Worm (Caenorhabditis elegans) whole organism, L4 larva: ENCODE data around the gene let-418.

ENCODE experiments used
- F10B5.3 ChIP-seq: sonication (generic microtip); optimal IDR thresholded peaks from 2 replicates; lab custom pipeline; 2016; ENCODE audit warnings: mild to moderate bottlenecking, missing genetic modification characterization, missing compliant biosample characterization
- F37D6.2 ChIP-seq: sonication (generic microtip); optimal IDR thresholded peaks from 2 replicates; lab custom pipeline; 2016; ENCODE audit warnings: mild to moderate bottlenecking, missing genetic modification characterization, missing compliant biosample characterization
- R02D3.7 ChIP-seq: fragments of 150-350 bp; sonication (generic microtip); optimal IDR thresholded peaks from 3 replicates; lab custom pipeline; 2014; ENCODE audit warnings: missing biosample characterization, missing genetic modification characterization
- Y75B8A.6 ChIP-seq: fragments of 200-800 bp; sonication (Bioruptor generic); IDR thresholded peaks from 2 replicates; pipeline ENCODE4 v1.3.6; 2022; ENCODE audit warnings: missing genetic modification reagents, missing genetic modification characterization, missing compliant biosample characterization
- aha-1 ChIP-seq: fragments of 150-350 bp; peaks from one replicate; lab custom pipeline; 2014; ENCODE audit warnings: missing biosample characterization, missing genetic modification characterization
- ama-1 ChIP-seq: fragments of 150-350 bp; optimal IDR thresholded peaks from 2 replicates; lab custom pipeline; 2014; ENCODE audit warnings: inconsistent platforms, mixed read lengths
- attf-4 ChIP-seq: sonication (generic microtip); optimal IDR thresholded peaks from 3 replicates; lab custom pipeline; 2017; ENCODE audit warnings: missing biosample characterization, missing genetic modification characterization
- ceh-82 ChIP-seq: sonication (generic microtip); optimal IDR thresholded peaks from 2 replicates; lab custom pipeline; 2017; ENCODE audit warnings: missing biosample characterization, missing genetic modification characterization
- cey-2 ChIP-seq: sonication (generic microtip); optimal IDR thresholded peaks from 3 replicates; lab custom pipeline; 2017; ENCODE audit warnings: missing genetic modification characterization, mild to moderate bottlenecking, missing compliant biosample characterization, antibody characterized with exemption, borderline replicate concordance; ENCODE audit not compliant: insufficient read depth
- daf-12 ChIP-seq: fragments of 150-350 bp; optimal IDR thresholded peaks from 2 replicates; lab custom pipeline; 2014; ENCODE audit warnings: missing biosample characterization, missing genetic modification reagents, missing genetic modification characterization
- daf-19 ChIP-seq: fragments of 200-800 bp; sonication (Bioruptor generic); conservative IDR thresholded peaks from 2 replicates; pipeline ENCODE4 v1.3.6; 2022; ENCODE audit warnings: missing genetic modification characterization, missing compliant biosample characterization
- dmd-6 ChIP-seq: fragments of 200-800 bp; sonication (Bioruptor generic); IDR thresholded peaks from 2 replicates; pipeline ENCODE4 v1.3.6; 2022; ENCODE audit warnings: missing genetic modification reagents, missing genetic modification characterization, missing compliant biosample characterization
- dmd-8 ChIP-seq: fragments of 200-800 bp; sonication (Bioruptor generic); IDR thresholded peaks from 2 replicates; pipeline ENCODE4 v1.3.6; 2022; ENCODE audit warnings: missing genetic modification characterization, missing compliant biosample characterization
- dmd-9 ChIP-seq: fragments of 200-800 bp; sonication (Bioruptor generic); IDR thresholded peaks from 2 replicates; pipeline ENCODE4 v1.3.6; 2022; ENCODE audit warnings: missing genetic modification reagents, missing genetic modification characterization, missing compliant biosample characterization
- duxl-1 ChIP-seq: sonication (generic microtip); optimal IDR thresholded peaks from 2 replicates; lab custom pipeline; 2016; ENCODE audit warnings: mild to moderate bottlenecking, missing genetic modification characterization, moderate library complexity, missing compliant biosample characterization; ENCODE audit not compliant: poor library complexity
- dve-1 ChIP-seq: sonication (generic microtip); optimal IDR thresholded peaks from 2 replicates; lab custom pipeline; 2017; ENCODE audit warnings: antibody characterized with exemption, mild to moderate bottlenecking, missing genetic modification characterization, missing compliant biosample characterization; ENCODE audit not compliant: insufficient read depth
- hif-1 ChIP-seq, 2 experiments: sonication (generic microtip); optimal IDR thresholded peaks; 2 replicates each; lab custom pipeline; 2016 to 2017; ENCODE audit warnings: missing compliant biosample characterization in 2 of 2, missing genetic modification characterization in 2 of 2, missing genetic modification reagents in 2 of 2, missing genotype in 2 of 2, mild to moderate bottlenecking in 1 of 2
- hmg-1.1 ChIP-seq: fragments of 200-800 bp; sonication (Bioruptor generic); IDR thresholded peaks from 2 replicates; pipeline ENCODE4 v1.3.6; 2022; ENCODE audit warnings: missing genetic modification reagents, missing genetic modification characterization, missing compliant biosample characterization
- jun-1 ChIP-seq: fragments of 150-350 bp; optimal IDR thresholded peaks from 2 replicates; lab custom pipeline; 2014; ENCODE audit warnings: missing biosample characterization, missing genetic modification reagents, missing genetic modification characterization
- lim-7 ChIP-seq: fragments of 200-800 bp; sonication (Bioruptor generic); IDR thresholded peaks from 2 replicates; pipeline ENCODE4 v1.3.6; 2022; ENCODE audit warnings: missing genetic modification characterization, missing compliant biosample characterization
- lin-1 ChIP-seq: fragments of 200-800 bp; sonication (Bioruptor generic); IDR thresholded peaks from 2 replicates; pipeline ENCODE4 v1.3.6; 2022; ENCODE audit warnings: missing genetic modification reagents, missing genetic modification characterization, missing compliant biosample characterization
- lin-29 ChIP-seq: fragments of 200-800 bp; sonication (Bioruptor generic); IDR thresholded peaks from 2 replicates; pipeline ENCODE4 v1.3.6; 2022; ENCODE audit warnings: missing genetic modification reagents, missing genetic modification characterization, missing compliant biosample characterization
- lir-3 ChIP-seq: sonication (generic microtip); optimal IDR thresholded peaks from 2 replicates; lab custom pipeline; 2016; ENCODE audit warnings: mild to moderate bottlenecking, missing genetic modification characterization, missing compliant biosample characterization
- lsy-2 ChIP-seq, 2 experiments: fragments of 150-350 bp in 1 of 2; sonication (generic microtip) in 1 of 2; optimal IDR thresholded peaks; 2 replicates each; lab custom pipeline; 2014 to 2017; ENCODE audit warnings: missing biosample characterization in 2 of 2, missing genetic modification characterization in 2 of 2
- madf-5 ChIP-seq, 2 experiments: fragments of 200-800 bp; sonication (Bioruptor generic); IDR thresholded peaks; 2 replicates each; pipeline ENCODE4 v1.3.6; 2022; ENCODE audit warnings: missing compliant biosample characterization in 2 of 2, missing genetic modification characterization in 2 of 2
- madf-9 ChIP-seq: fragments of 200-800 bp; sonication (Bioruptor generic); conservative IDR thresholded peaks from 2 replicates; pipeline ENCODE4 v1.3.6; 2022; ENCODE audit warnings: missing genetic modification reagents, missing genetic modification characterization, missing compliant biosample characterization
- mdl-1 ChIP-seq, 2 experiments: fragments of 150-350 bp in 1 of 2; sonication (generic microtip) in 1 of 2; optimal IDR thresholded peaks; 2 replicates each; lab custom pipeline; 2014 to 2017; ENCODE audit warnings: missing biosample characterization in 2 of 2, missing genetic modification characterization in 2 of 2
- mep-1 ChIP-seq: fragments of 150-350 bp; sonication (generic microtip); optimal IDR thresholded peaks from 3 replicates; lab custom pipeline; 2014; ENCODE audit warnings: missing biosample characterization, missing genetic modification characterization
- mes-2 ChIP-seq: sonication (generic microtip); optimal IDR thresholded peaks from 2 replicates; lab custom pipeline; 2016; ENCODE audit warnings: missing genotype, mild to moderate bottlenecking, missing genetic modification characterization, missing compliant biosample characterization; ENCODE audit not compliant: poor library complexity, severe bottlenecking
- mxl-3 ChIP-seq: fragments of 200-800 bp; sonication (Bioruptor generic); optimal IDR thresholded peaks from 2 replicates; lab custom pipeline; 2018; ENCODE audit warnings: mild to moderate bottlenecking, missing genetic modification characterization, missing compliant biosample characterization
- nhr-10 ChIP-seq: fragments of 150-350 bp; optimal IDR thresholded peaks from 2 replicates; lab custom pipeline; 2014; ENCODE audit warnings: missing biosample characterization, missing genetic modification characterization
- nhr-102 ChIP-seq: sonication (generic microtip); optimal IDR thresholded peaks from 2 replicates; lab custom pipeline; 2016; ENCODE audit warnings: mild to moderate bottlenecking, missing genetic modification characterization, moderate library complexity, missing compliant biosample characterization
- nhr-28 ChIP-seq: fragments of 150-350 bp; optimal IDR thresholded peaks from 2 replicates; lab custom pipeline; 2014; ENCODE audit warnings: missing biosample characterization, missing genetic modification characterization
- nhr-6 ChIP-seq: fragments of 150-350 bp; optimal IDR thresholded peaks from 2 replicates; lab custom pipeline; 2014; ENCODE audit warnings: missing biosample characterization, missing genetic modification characterization
- php-3 ChIP-seq: fragments of 200-800 bp; sonication (Bioruptor generic); IDR thresholded peaks from 2 replicates; pipeline ENCODE4 v1.3.6; 2022; ENCODE audit warnings: missing genetic modification reagents, missing genetic modification characterization, missing compliant biosample characterization
- pqm-1 ChIP-seq: sonication (generic microtip); optimal IDR thresholded peaks from 2 replicates; lab custom pipeline; 2017; ENCODE audit warnings: missing biosample characterization, missing genetic modification characterization
- set-16 ChIP-seq: fragments of 200-800 bp; sonication (Bioruptor generic); IDR thresholded peaks from 2 replicates; pipeline ENCODE4 v1.3.6; 2022; ENCODE audit warnings: missing genetic modification reagents, missing genetic modification characterization, missing compliant biosample characterization
- skn-1 ChIP-seq: fragments of 150-350 bp; optimal IDR thresholded peaks from 2 replicates; lab custom pipeline; 2014; ENCODE audit warnings: missing biosample characterization, missing genetic modification characterization
- snpc-1.2 ChIP-seq: fragments of 200-800 bp; sonication (Bioruptor generic); IDR thresholded peaks from 2 replicates; pipeline ENCODE4 v1.3.6; 2022; ENCODE audit warnings: missing genetic modification reagents, missing genetic modification characterization, missing compliant biosample characterization
- snpc-4 ChIP-seq: fragments of 150-350 bp; optimal IDR thresholded peaks from 2 replicates; lab custom pipeline; 2014; ENCODE audit warnings: missing biosample characterization, missing genetic modification characterization
- tag-97 ChIP-seq: fragments of 200-800 bp; sonication (Bioruptor generic); IDR thresholded peaks from 2 replicates; pipeline ENCODE4 v1.3.6; 2022; ENCODE audit warnings: missing genetic modification characterization, missing compliant biosample characterization
- unc-39 ChIP-seq: sonication (generic microtip); optimal IDR thresholded peaks from 2 replicates; lab custom pipeline; 2017; ENCODE audit warnings: missing biosample characterization, missing genetic modification characterization
- unc-62 ChIP-seq, 3 experiments: fragments of 150-350 bp in 1 of 3; sonication (generic microtip); optimal IDR thresholded peaks in 2 of 3; peaks in 1 of 3; 1 replicate in 1 of 3; 2 replicates in 2 of 3; lab custom pipeline; 2014 to 2017; ENCODE audit warnings: missing biosample characterization in 3 of 3, missing genetic modification characterization in 3 of 3, missing genetic modification reagents in 3 of 3, missing genotype in 1 of 3
- zfp-2 ChIP-seq: sonication (generic microtip); optimal IDR thresholded peaks from 2 replicates; lab custom pipeline; 2016; ENCODE audit warnings: mild to moderate bottlenecking, missing genetic modification characterization, missing compliant biosample characterization
- zip-2 ChIP-seq: fragments of 150-350 bp; optimal IDR thresholded peaks from 2 replicates; lab custom pipeline; 2014; ENCODE audit warnings: missing biosample characterization, missing genetic modification characterization
- ztf-11 ChIP-seq: fragments of 150-350 bp; optimal IDR thresholded peaks from 2 replicates; lab custom pipeline; 2014; ENCODE audit warnings: missing biosample characterization, missing genetic modification characterization
- ztf-7 ChIP-seq: fragments of 150-350 bp; optimal IDR thresholded peaks from 2 replicates; lab custom pipeline; 2014; ENCODE audit warnings: missing biosample characterization, missing genetic modification characterization

Gene let-418

ce11 chrV:5779984-5780383, 46.6 kb upstream of the let-418 start (continued):
- TF ChIP-seq cey-2 (tag; lab: Kevin White, UChicago) (no peak), zip-2 (tag; lab: Kevin White, UChicago) (no peak), pqm-1 (no peak), ztf-11 (no peak), unc-62 (GFP tag; optimal IDR thresholded peaks at IDR 0.05 in 1 of 2; lab: Kevin White, UChicago) (peak in 1 of 2 experiments; percentile 75), unc-62 (tag; optimal IDR thresholded peaks at IDR 0.05; lab: Kevin White, UChicago) (no peak), F10B5.3 (tag; lab: Kevin White, UChicago) (no peak), dmd-9 (GFP tag; lab: Robert Waterston, UW) (no peak), madf-5 (GFP tag; IDR thresholded peaks at IDR 0.05; lab: Robert Waterston, UW) (no peak), zfp-2 (no peak), aha-1 (peak; percentile 52), R02D3.7 (tag; lab: Kevin White, UChicago) (no peak), attf-4 (tag; lab: Kevin White, UChicago) (no peak), mes-2 (tag; lab: Kevin White, UChicago) (no peak), nhr-28 (tag; lab: Kevin White, UChicago) (peak; percentile 22), ztf-7 (peak; percentile 60), skn-1 (tag; lab: Kevin White, UChicago) (no peak), snpc-1.2 (no peak), unc-39 (tag; lab: Kevin White, UChicago) (no peak), Y75B8A.6 (GFP tag; lab: Robert Waterston, UW) (no peak), lsy-2 (tag; optimal IDR thresholded peaks at IDR 0.05; lab: Kevin White, UChicago) (peak in 1 of 2 experiments; percentile 18), nhr-10 (tag; lab: Kevin White, UChicago) (no peak), ama-1 (no peak), duxl-1 (tag; lab: Kevin White, UChicago) (no peak), set-16 (GFP tag; lab: Robert Waterston, UW) (no peak), ceh-82 (tag; lab: Kevin White, UChicago) (no peak), jun-1 (tag; lab: Kevin White, UChicago) (no peak)

DNA sequence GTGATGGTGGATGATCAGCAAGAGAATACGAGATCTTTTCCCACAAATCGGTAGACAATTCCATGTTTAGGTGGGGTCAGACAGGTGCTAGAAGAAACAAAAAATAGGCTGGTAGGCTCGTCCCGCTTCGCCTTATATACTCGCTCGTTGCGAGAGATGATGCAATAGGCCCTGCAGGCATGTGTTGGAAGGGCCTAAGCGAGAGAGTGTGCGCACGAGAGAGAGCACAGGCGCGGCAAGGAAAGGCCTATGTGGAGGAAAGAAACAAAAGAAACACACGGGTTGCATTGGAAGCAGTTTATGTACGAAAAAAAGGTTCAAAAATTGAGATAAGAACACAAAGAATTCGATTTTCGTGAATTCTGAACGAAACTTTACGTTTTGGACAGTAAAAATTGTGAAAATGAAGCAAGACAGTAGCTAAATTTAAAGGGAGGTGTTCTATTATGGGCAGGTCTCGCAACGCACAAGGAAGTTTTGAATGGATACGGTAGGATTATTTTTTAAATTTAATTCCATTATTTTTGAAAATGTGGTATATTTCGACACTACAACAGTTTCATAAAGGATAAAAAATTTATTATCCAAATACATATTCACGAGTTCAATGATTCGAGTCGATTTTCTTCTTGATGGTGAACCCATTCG, 45.8 kb upstream of the let-418 start, which contains the start of gene F44E7.5:
Gene F44E7.5, minus strand, starts transcription at position 210 of the 648 bp plus-strand sequence.
- TF ChIP-seq snpc-4 (tag; lab: Kevin White, UChicago) (no peak), ama-1 (no peak), dmd-6 (peak; percentile 65), lsy-2 (tag; optimal IDR thresholded peaks at IDR 0.05; lab: Kevin White, UChicago) (peak in 1 of 2 experiments; percentile 60), zfp-2 (no peak), daf-19 (0 out of 2 replicates have a peak, but pooled peaks have one; percentile 14), hmg-1.1 (GFP tag; lab: Robert Waterston, UW) (peak; percentile 47), cey-2 (tag; lab: Kevin White, UChicago) (peak; percentile 29), ztf-11 (no peak), dmd-8 (GFP tag; lab: Robert Waterston, UW) (no peak), mdl-1 (tag; optimal IDR thresholded peaks at IDR 0.05; lab: Kevin White, UChicago) (peak; percentile 13 to 82), tag-97 (no peak), F37D6.2 (tag; lab: Kevin White, UChicago) (no peak), dve-1 (tag; lab: Kevin White, UChicago) (peak; percentile 95), lir-3 (tag; lab: Kevin White, UChicago) (no peak), madf-9 (GFP tag; lab: Robert Waterston, UW) (no peak), pqm-1 (peak; percentile 71), lin-29 (GFP tag; lab: Robert Waterston, UW) (peak; percentile 39; the same call in 1 of the 2 replicates), lim-7 (no peak), snpc-1.2 (no peak), mxl-3 (peak; percentile 98), jun-1 (tag; lab: Kevin White, UChicago) (no peak), nhr-28 (tag; lab: Kevin White, UChicago) (peak; percentile 80), php-3 (GFP tag; lab: Robert Waterston, UW) (peak; percentile 45; the same call in 1 of the 2 replicates), R02D3.7 (tag; lab: Kevin White, UChicago) (no peak), nhr-6 (tag; lab: Kevin White, UChicago) (no peak), mep-1 (tag; lab: Kevin White, UChicago) (peak; percentile 88), nhr-102 (peak; percentile 43), set-16 (GFP tag; lab: Robert Waterston, UW) (no peak), hif-1 (tag; optimal IDR thresholded peaks at IDR 0.05; lab: Kevin White, UChicago) (peak in 1 of 2 experiments; percentile 12), lin-1 (GFP tag; lab: Robert Waterston, UW) (no peak), daf-12 (no peak)
